Worm (Caenorhabditis elegans): ENCODE results near the gene flwr-1.

Gene flwr-1

ce11 chrX:14970221-14970801 lies at the start of gene flwr-1, which contains the start of gene tbc-1:
flwr-1 (minus strand) TSS chrX:14970271.
tbc-1 (plus strand) TSS chrX:14970751.
- no peak for TF ChIP-seq him-1 (tag; optimal IDR thresholded peaks at IDR 0.05)
- TF ChIP-seq dao-5 (tag; optimal IDR thresholded peaks at IDR 0.05) = no peak
- TF ChIP-seq W03F9.2 (tag; optimal IDR thresholded peaks at IDR 0.05) = no peak

- no peak for TF ChIP-seq W03F9.2 (tag; optimal IDR thresholded peaks at IDR 0.05)
- no peak for TF ChIP-seq him-1 (tag; optimal IDR thresholded peaks at IDR 0.05)
- no peak for TF ChIP-seq dao-5 (tag; optimal IDR thresholded peaks at IDR 0.05)
Measured at ce11 chrX:15016102-15016501, 46.0 kb upstream of the flwr-1 start.

DNA sequence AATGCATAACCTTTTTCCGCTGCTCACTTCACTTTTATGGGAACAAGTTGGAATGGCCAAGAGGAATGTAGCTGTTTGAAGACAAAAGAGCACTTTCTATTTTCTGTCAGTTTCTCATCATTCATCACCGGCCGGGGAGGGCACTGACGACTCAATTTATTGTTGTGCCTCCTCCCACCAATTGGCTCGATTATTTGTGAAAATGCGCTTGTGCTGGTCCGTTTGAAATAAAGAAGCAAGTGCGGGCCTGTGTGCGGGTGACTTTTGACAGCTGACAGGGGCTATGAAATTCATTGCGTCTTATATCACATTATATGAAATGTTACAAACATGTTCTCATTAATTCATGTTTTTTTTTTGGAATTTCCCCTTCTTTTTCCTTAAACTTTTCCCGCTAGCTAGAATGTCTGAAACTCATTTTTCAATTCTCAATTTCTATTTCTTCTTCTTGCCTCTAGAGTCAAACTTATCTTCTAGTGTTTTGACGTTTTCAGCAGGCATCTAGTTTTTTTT lies 43.9 kb upstream of the flwr-1 start:
- TF ChIP-seq him-1 (tag; optimal IDR thresholded peaks at IDR 0.05) (no peak), W03F9.2 (tag; optimal IDR thresholded peaks at IDR 0.05) (no peak), dao-5 (tag; optimal IDR thresholded peaks at IDR 0.05) (no peak)

DNA sequence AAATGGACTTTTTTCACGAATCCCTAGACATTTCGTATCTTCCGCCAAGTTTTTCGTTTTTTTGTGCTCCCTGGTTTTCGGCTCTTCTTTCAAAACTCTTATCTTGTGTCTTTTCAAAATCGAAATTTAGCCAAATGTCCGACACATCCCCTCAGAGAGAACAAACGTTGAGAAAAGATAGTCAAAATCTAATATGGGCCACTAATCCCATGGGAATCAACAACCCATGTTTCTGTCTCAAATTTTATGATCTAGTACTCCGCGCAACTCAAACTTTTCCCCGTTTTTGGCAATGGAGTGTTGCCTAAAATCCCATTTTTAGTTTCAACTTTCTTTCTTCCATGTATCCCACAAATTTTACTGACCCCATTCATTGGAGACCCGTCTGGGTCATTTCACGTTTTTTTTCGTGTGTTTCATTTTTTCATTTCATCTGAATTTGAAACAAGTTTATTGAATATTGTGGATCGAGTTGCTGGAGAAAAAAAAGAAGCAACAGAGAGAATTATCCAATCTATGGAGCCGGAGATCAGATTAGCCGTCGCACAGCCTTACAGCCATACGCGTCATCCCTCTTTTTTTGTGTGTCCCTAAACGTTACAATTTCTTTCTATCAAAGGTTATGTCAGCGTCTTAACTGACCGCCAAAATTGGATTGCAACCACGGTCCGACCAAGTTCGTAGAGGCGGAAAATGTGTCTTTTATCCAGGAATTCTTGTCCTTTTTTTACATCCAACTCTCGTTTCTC lies 41.6 kb upstream of the flwr-1 start:
- TF ChIP-seq him-1 (tag; optimal IDR thresholded peaks at IDR 0.05) (no peak), dao-5 (tag; optimal IDR thresholded peaks at IDR 0.05) (no peak), W03F9.2 (tag; optimal IDR thresholded peaks at IDR 0.05) (no peak)

DNA sequence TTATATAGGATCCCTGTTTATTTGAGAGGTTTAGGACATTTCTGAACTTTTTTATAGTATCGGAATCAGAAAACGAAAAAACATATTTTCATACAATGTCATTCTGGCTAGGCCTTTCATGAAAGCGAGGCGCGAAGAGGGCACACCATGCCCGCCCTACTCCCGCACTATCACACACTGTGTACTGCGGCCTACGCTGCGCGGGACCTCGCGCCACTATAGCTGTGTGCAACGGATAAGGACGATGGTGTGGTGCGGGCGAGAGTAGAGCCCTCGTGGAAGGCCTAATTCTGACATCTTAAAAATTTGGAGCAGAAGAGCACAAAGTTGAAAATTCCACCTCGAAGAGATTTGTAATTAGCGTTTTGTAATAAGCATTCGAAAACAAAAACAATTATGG lies 40.9 kb upstream of the flwr-1 start:
- TF ChIP-seq dao-5 (tag; optimal IDR thresholded peaks at IDR 0.05) (no peak), W03F9.2 (tag; optimal IDR thresholded peaks at IDR 0.05) (no peak), him-1 (tag; optimal IDR thresholded peaks at IDR 0.05) (no peak)

ce11 chrX:15008697-15009096 lies 38.6 kb upstream of the flwr-1 start:
- TF ChIP-seq dao-5 (tag; optimal IDR thresholded peaks at IDR 0.05) (no peak), him-1 (tag; optimal IDR thresholded peaks at IDR 0.05) (no peak), W03F9.2 (tag; optimal IDR thresholded peaks at IDR 0.05) (no peak)

- no peak for TF ChIP-seq W03F9.2 (tag; optimal IDR thresholded peaks at IDR 0.05)
Measured at ce11 chrX:15006847-15007358, 36.8 kb upstream of the flwr-1 start, which contains the start of gene ergi-2. ergi-2 (minus strand) TSS chrX:15007308.

ce11 chrX:15003891-15004550 lies 34.0 kb upstream of the flwr-1 start, which contains the start of gene slc-25A18.1:
slc-25A18.1 (minus strand) TSS chrX:15003941.
- TF ChIP-seq W03F9.2 (tag; optimal IDR thresholded peaks at IDR 0.05) (no peak), him-1 (tag; optimal IDR thresholded peaks at IDR 0.05) (no peak), dao-5 (tag; optimal IDR thresholded peaks at IDR 0.05) (no peak)

DNA sequence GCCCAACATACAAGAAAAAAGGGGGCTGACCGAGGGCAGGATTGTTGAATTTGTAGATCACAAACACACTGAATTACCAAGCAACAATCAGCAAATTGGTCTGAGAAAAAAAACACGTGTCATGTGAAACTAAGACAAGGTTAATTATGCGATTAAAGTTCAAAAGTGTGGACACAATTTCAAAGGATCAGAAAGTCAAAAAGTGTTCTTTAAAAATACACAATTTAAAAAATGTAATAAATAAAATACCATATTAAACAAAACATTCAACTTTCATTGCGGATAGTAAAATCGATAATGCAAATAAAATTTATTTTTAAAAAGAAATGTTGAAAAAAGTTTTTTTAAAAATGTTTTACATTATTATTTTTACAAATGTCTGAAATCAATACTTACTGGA lies 29.0 kb upstream of the flwr-1 start, which contains the start of gene cutl-3:
Gene cutl-3 (minus strand): TSS at position 101 of the 400 bp plus-strand sequence.
- TF ChIP-seq dao-5 (tag; optimal IDR thresholded peaks at IDR 0.05) (no peak), him-1 (tag; optimal IDR thresholded peaks at IDR 0.05) (no peak), W03F9.2 (tag; optimal IDR thresholded peaks at IDR 0.05) (no peak)

DNA sequence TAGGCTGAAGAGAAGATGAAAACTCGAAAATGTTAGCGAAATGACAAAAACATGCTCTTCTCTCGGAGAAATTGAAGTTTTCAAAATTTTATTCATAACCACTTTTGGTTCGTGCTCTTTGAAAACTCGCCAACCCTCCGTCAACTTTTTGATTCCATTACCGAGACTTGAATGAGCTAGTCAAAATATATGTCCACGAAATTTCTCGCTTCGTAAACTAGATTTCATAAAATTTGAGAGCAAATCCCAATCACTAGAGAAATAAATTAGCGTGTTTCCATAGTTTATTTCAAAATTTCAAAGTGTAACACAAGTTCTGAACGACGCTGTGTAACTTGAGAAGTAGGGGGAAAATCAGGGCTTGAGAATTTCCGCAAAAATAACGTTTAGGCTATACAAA lies 23.7 kb upstream of the flwr-1 start:
- TF ChIP-seq dao-5 (tag; optimal IDR thresholded peaks at IDR 0.05) = no peak
- TF ChIP-seq him-1 (tag; optimal IDR thresholded peaks at IDR 0.05) = no peak
- no peak for TF ChIP-seq W03F9.2 (tag; optimal IDR thresholded peaks at IDR 0.05)

DNA sequence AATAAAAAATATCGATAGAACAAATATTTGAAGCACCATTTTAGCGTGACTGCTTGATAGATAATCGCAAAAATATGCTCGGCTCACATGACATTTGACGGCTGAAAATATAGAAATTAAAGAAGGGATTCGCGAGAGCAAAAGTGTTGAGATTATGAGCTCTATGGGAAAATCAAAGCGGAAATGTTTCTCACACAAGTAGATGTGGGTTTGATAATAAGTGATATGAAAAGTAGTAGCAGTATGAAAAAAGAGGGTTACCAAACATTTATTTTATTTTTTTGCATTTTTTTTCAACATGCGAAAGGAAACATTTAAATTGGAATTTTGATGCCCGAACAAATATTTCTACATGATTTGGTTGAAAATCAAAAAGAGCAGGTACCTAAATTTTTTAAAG lies 21.2 kb upstream of the flwr-1 start, which contains the start of gene iglr-1:
Gene iglr-1 (minus strand): TSS at position 101 of the 400 bp plus-strand sequence.
- TF ChIP-seq him-1 (tag; optimal IDR thresholded peaks at IDR 0.05) (no peak), dao-5 (tag; optimal IDR thresholded peaks at IDR 0.05) (no peak), W03F9.2 (tag; optimal IDR thresholded peaks at IDR 0.05) (no peak)

ce11 chrX:14988160-14988559 lies 18.1 kb upstream of the flwr-1 start:
- TF ChIP-seq him-1 (tag; optimal IDR thresholded peaks at IDR 0.05) = no peak
- TF ChIP-seq W03F9.2 (tag; optimal IDR thresholded peaks at IDR 0.05) = no peak
- no peak for TF ChIP-seq dao-5 (tag; optimal IDR thresholded peaks at IDR 0.05)

DNA sequence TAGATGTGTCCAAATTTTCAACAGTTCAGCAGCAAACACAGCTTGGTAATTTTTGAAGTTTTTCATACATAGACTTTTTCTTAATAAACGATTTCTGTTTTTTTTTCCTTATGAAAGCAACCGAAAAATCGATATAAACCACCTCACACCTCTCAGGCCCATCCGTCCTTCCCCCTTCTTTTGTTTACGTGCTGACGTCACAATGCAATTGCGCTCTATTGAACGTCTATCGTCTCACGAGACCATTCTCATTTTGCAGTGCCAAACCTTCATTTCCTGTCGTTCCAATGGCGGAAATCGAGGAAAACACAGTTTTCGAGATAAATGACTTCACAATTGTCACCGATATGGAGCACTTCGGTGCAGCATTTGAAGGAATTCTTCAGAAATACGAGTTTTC lies 13.2 kb upstream of the flwr-1 start, which contains the start of gene rbg-1:
Gene rbg-1 (plus strand): TSS at position 260 of the 400 bp plus-strand sequence.
- TF ChIP-seq W03F9.2 (tag; optimal IDR thresholded peaks at IDR 0.05) (peak; percentile 51), him-1 (tag; optimal IDR thresholded peaks at IDR 0.05) (no peak), dao-5 (tag; optimal IDR thresholded peaks at IDR 0.05) (no peak)

Data from whole organism, L4/young adult.